Worm (Caenorhabditis elegans) whole organism, mixed stage, embryonic: ENCODE data around the gene grsp-2.

Source experiments
- M03D4.4 ChIP-seq: sonication (generic microtip); optimal IDR thresholded peaks from 2 replicates; lab custom pipeline; 2017; ENCODE audit warnings: mild to moderate bottlenecking, missing genetic modification characterization, missing compliant biosample characterization
- bed-3 ChIP-seq: fragments of 200-800 bp; sonication (Bioruptor generic); optimal IDR thresholded peaks from 3 replicates; lab custom pipeline; 2018; ENCODE audit warnings: mild to moderate bottlenecking, missing genetic modification characterization, moderate library complexity, missing compliant biosample characterization
- blmp-1 ChIP-seq: fragments of 150-350 bp; optimal IDR thresholded peaks from 2 replicates; lab custom pipeline; 2014; ENCODE audit warnings: missing biosample characterization, missing genetic modification characterization
- ceh-39 ChIP-seq: fragments of 150-350 bp; optimal IDR thresholded peaks from 2 replicates; lab custom pipeline; 2014; ENCODE audit warnings: missing biosample characterization, missing genetic modification characterization
- ceh-43 ChIP-seq: fragments of 200-800 bp; sonication (Bioruptor generic); optimal IDR thresholded peaks from 2 replicates; lab custom pipeline; 2018; ENCODE audit warnings: mild to moderate bottlenecking, missing genetic modification characterization, moderate library complexity, missing compliant biosample characterization
- ceh-83 ChIP-seq: fragments of 200-800 bp; sonication (Bioruptor generic); optimal IDR thresholded peaks from 2 replicates; lab custom pipeline; 2018; ENCODE audit warnings: mild to moderate bottlenecking, missing genetic modification characterization, missing compliant biosample characterization
- ces-1 ChIP-seq: fragments of 150-350 bp; optimal IDR thresholded peaks from 2 replicates; lab custom pipeline; 2014; ENCODE audit warnings: missing biosample characterization, missing genetic modification reagents, missing genetic modification characterization
- drap-1 ChIP-seq: fragments of 200-800 bp; sonication (Bioruptor generic); optimal IDR thresholded peaks from 3 replicates; lab custom pipeline; 2018; ENCODE audit warnings: mild to moderate bottlenecking, missing genetic modification characterization, missing compliant biosample characterization
- elt-1 ChIP-seq: sonication (generic microtip); optimal IDR thresholded peaks from 2 replicates; lab custom pipeline; 2017; ENCODE audit warnings: missing genetic modification characterization, mild to moderate bottlenecking, missing compliant biosample characterization, antibody characterized with exemption, moderate library complexity, borderline replicate concordance; ENCODE audit not compliant: insufficient read depth
- elt-3 ChIP-seq: fragments of 150-350 bp; optimal IDR thresholded peaks from 2 replicates; lab custom pipeline; 2014; ENCODE audit warnings: missing biosample characterization, missing genetic modification characterization
- flh-1 ChIP-seq: fragments of 200-800 bp; sonication (Bioruptor generic); optimal IDR thresholded peaks from 2 replicates; lab custom pipeline; 2018; ENCODE audit warnings: mild to moderate bottlenecking, missing genetic modification characterization, moderate library complexity, missing compliant biosample characterization
- ham-2 ChIP-seq: fragments of 200-800 bp; sonication (Bioruptor generic); optimal IDR thresholded peaks from 2 replicates; lab custom pipeline; 2018; ENCODE audit warnings: mild to moderate bottlenecking, missing genetic modification characterization, missing compliant biosample characterization
- hlh-1 ChIP-seq: fragments of 150-350 bp; optimal IDR thresholded peaks from 2 replicates; lab custom pipeline; 2014; ENCODE audit warnings: missing biosample characterization, missing genetic modification reagents, missing genetic modification characterization
- lin-13 ChIP-seq: fragments of 150-350 bp; optimal IDR thresholded peaks from 2 replicates; lab custom pipeline; 2014; ENCODE audit warnings: missing biosample characterization, missing genetic modification characterization
- lin-32 ChIP-seq: fragments of 200-800 bp; sonication (Bioruptor generic); optimal IDR thresholded peaks from 2 replicates; lab custom pipeline; 2018; ENCODE audit warnings: mild to moderate bottlenecking, missing genetic modification characterization, missing compliant biosample characterization
- lsy-2 ChIP-seq: fragments of 150-350 bp; optimal IDR thresholded peaks from 2 replicates; lab custom pipeline; 2014; ENCODE audit warnings: missing biosample characterization, missing genetic modification characterization
- mab-5 ChIP-seq: fragments of 150-350 bp; optimal IDR thresholded peaks from 2 replicates; lab custom pipeline; 2014; ENCODE audit warnings: missing biosample characterization, missing genetic modification characterization
- mep-1 ChIP-seq: fragments of 150-350 bp; optimal IDR thresholded peaks from 2 replicates; lab custom pipeline; 2017; ENCODE audit warnings: missing biosample characterization, missing genetic modification reagents, missing genetic modification characterization, inconsistent platforms
- nhr-12 ChIP-seq: fragments of 150-350 bp; optimal IDR thresholded peaks from 2 replicates; lab custom pipeline; 2014; ENCODE audit warnings: missing biosample characterization, missing genetic modification characterization
- nhr-2 ChIP-seq: fragments of 150-350 bp; optimal IDR thresholded peaks from 2 replicates; lab custom pipeline; 2014; ENCODE audit warnings: missing biosample characterization, missing genetic modification characterization
- nhr-237 ChIP-seq: fragments of 150-350 bp; optimal IDR thresholded peaks from 2 replicates; lab custom pipeline; 2014; ENCODE audit warnings: missing biosample characterization, missing genetic modification characterization
- nhr-76 ChIP-seq: sonication (generic microtip); optimal IDR thresholded peaks from 2 replicates; lab custom pipeline; 2017; ENCODE audit warnings: missing biosample characterization, missing genetic modification characterization
- pha-4 ChIP-seq: fragments of 150-350 bp; optimal IDR thresholded peaks from 2 replicates; lab custom pipeline; 2018; ENCODE audit warnings: missing biosample characterization, missing genetic modification reagents, missing genetic modification characterization
- sem-2 ChIP-seq: fragments of 200-800 bp; sonication (Bioruptor generic); optimal IDR thresholded peaks from 2 replicates; lab custom pipeline; 2018; ENCODE audit warnings: mild to moderate bottlenecking, missing genetic modification characterization, missing compliant biosample characterization
- snpc-4 ChIP-seq: fragments of 150-350 bp; optimal IDR thresholded peaks from 2 replicates; lab custom pipeline; 2014; ENCODE audit warnings: missing biosample characterization, missing genetic modification characterization
- sptf-1 ChIP-seq: sonication (generic microtip); optimal IDR thresholded peaks from 2 replicates; lab custom pipeline; 2017; ENCODE audit warnings: mild to moderate bottlenecking, missing genetic modification characterization, moderate library complexity, missing compliant biosample characterization
- tbx-8 ChIP-seq: fragments of 200-800 bp; sonication (Bioruptor generic); optimal IDR thresholded peaks from 2 replicates; lab custom pipeline; 2018; ENCODE audit warnings: mild to moderate bottlenecking, missing genetic modification characterization, moderate library complexity, missing compliant biosample characterization
- unc-120 ChIP-seq: sonication (generic microtip); optimal IDR thresholded peaks from 2 replicates; lab custom pipeline; 2017; ENCODE audit warnings: missing genetic modification characterization, missing compliant biosample characterization; ENCODE audit not compliant: poor library complexity, severe bottlenecking
- zip-8 ChIP-seq: fragments of 150-350 bp; optimal IDR thresholded peaks from 2 replicates; lab custom pipeline; 2014; ENCODE audit warnings: missing biosample characterization, missing genetic modification characterization
- ztf-11 ChIP-seq: fragments of 150-350 bp; optimal IDR thresholded peaks from 2 replicates; lab custom pipeline; 2014; ENCODE audit warnings: missing biosample characterization, missing genetic modification characterization

The grsp-2 gene

DNA sequence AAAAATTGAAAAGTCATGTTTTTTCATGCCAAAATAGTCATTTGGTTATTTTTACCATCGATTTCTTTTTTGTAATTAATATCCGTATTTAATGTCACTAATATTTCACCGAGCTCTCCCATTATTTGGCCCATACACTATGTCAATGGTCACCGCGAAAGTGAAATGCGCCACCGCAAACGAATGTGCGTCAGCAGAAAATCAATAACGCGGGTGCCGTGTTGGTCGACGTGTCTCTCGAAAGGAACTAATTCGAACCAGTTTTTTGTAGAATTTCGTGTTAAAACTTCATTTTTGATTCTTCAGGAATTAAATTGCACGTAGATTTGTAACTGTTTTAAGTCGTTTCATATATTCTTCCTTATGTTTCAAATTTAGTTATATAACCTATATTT lies 10.5 kb downstream of the grsp-2 start:
- TF ChIP-seq ham-2 (GFP tag; lab: Kevin White, UChicago) (no peak), unc-120 (tag; lab: Kevin White, UChicago) (peak; percentile 9)

DNA sequence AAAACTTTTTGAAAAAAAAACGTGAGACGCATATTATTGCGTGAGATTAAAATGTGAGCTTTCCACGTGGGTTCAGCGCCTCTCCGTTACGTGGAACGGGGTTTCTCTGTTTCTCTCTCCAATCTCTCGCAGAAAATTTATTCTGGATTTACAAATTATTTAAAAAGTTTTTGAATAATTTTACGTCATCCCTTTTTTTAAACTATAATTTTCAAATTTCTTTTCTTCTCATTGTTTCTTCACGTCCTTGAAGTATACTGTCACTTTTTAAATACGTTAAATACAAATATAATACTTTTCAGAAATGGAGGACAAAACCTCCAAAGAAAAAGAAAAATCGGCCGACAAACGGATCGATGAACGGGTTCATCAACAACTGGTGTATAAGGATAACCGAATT lies 11.4 kb downstream of the grsp-2 start, which contains the start of gene T28C6.7:
Gene T28C6.7 (plus strand): TSS at position 301 of the 400 bp plus-strand sequence.
- TF ChIP-seq lsy-2 (tag; lab: Kevin White, UChicago) (no peak), ceh-43 (GFP tag; lab: Kevin White, UChicago) (no peak), M03D4.4 (no peak), elt-1 (no peak), ces-1 (GFP tag; lab: Kevin White, UChicago) (no peak), mab-5 (tag; lab: Kevin White, UChicago) (no peak), ceh-83 (no peak), elt-3 (tag; lab: Kevin White, UChicago) (no peak), nhr-2 (tag; lab: Kevin White, UChicago) (no peak), ceh-39 (tag; lab: Kevin White, UChicago) (no peak), ztf-11 (tag; lab: Kevin White, UChicago) (no peak), snpc-4 (no peak), pha-4 (no peak), zip-8 (tag; lab: Kevin White, UChicago) (no peak), flh-1 (no peak), drap-1 (GFP tag; lab: Kevin White, UChicago) (no peak), lin-32 (GFP tag; lab: Kevin White, UChicago) (no peak)

DNA sequence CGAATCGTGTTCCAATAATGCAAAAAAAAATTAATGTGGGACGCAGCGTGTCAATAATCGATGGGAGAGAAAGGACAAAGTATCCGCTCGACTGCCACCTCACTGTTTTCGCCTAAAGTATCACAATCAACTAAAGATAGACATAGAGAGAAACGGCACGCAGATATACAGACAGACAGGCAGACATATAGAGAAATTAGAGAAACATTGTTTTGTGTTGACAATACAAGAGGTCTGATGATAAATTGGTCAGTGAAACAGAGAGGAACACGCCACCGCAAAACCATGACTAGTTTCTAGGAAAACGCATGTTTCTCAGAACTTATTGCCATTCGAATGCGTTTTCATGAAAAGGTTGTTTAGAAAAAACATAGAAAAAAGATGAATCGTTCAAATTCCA lies 14.5 kb downstream of the grsp-2 start, which contains the start of gene T28C6.8:
Gene T28C6.8 (minus strand): TSS at position 137 of the 400 bp plus-strand sequence.
- TF ChIP-seq flh-1 = no peak
- TF ChIP-seq lin-13 (tag; lab: Kevin White, UChicago) = no peak
- no peak for TF ChIP-seq hlh-1
- no peak for TF ChIP-seq unc-120 (tag; lab: Kevin White, UChicago)
- TF ChIP-seq sptf-1 = no peak
- no peak for TF ChIP-seq pha-4
- TF ChIP-seq, all 35 proteins: peak for 0

DNA sequence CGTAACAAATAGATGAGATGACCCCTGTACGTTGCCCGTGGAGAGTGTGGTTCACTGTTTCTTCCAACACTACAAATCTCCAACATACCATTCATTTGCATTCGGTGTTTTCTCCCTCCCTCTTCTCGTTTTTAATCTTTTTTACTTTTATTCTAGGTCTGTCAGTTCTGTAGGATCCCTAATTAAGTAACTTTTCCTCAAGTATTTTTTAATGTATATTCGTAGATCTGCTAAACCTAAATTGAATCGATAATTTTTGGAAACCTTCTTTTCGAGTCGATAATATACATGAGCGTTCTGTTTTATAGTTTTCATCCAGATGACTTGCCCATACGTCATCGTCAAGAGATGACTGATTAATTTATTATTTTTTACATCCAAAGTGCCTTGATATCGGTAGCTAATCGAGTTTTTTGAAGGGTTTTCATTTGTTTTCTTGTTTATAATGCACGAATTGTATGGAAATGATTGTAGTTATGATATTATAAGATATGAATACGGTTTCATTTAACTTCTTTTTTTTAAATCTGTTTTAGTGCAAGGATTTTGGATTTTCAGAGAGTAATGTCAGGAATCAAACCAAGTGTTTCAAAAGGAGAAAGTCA lies 24.1 kb downstream of the grsp-2 start, which contains the start of the genes T28C6.11 and T11B7.1:
Gene T28C6.11 (minus strand): TSS at position 101 of the 605 bp plus-strand sequence.
Gene T11B7.1 (plus strand): TSS at position 555 of the 605 bp plus-strand sequence.
- no peak for TF ChIP-seq ces-1 (GFP tag; lab: Kevin White, UChicago)
- TF ChIP-seq lin-32 (GFP tag; lab: Kevin White, UChicago) = no peak
- no peak for TF ChIP-seq lsy-2 (tag; lab: Kevin White, UChicago)
- no peak for TF ChIP-seq blmp-1 (tag; lab: Kevin White, UChicago)
- TF ChIP-seq ceh-83 = no peak
- TF ChIP-seq elt-3 (tag; lab: Kevin White, UChicago) = no peak
- TF ChIP-seq flh-1 = no peak
- no peak for TF ChIP-seq sem-2 (GFP tag; lab: Kevin White, UChicago)
- TF ChIP-seq nhr-76 (tag; lab: Kevin White, UChicago) = no peak
- no peak for TF ChIP-seq nhr-2 (tag; lab: Kevin White, UChicago)
- TF ChIP-seq sptf-1 = no peak
- no peak for TF ChIP-seq ham-2 (GFP tag; lab: Kevin White, UChicago)
- no peak for TF ChIP-seq pha-4
- no peak for TF ChIP-seq hlh-1
- TF ChIP-seq mep-1 (tag; lab: Kevin White, UChicago) = no peak
- TF ChIP-seq zip-8 (tag; lab: Kevin White, UChicago) = no peak

DNA sequence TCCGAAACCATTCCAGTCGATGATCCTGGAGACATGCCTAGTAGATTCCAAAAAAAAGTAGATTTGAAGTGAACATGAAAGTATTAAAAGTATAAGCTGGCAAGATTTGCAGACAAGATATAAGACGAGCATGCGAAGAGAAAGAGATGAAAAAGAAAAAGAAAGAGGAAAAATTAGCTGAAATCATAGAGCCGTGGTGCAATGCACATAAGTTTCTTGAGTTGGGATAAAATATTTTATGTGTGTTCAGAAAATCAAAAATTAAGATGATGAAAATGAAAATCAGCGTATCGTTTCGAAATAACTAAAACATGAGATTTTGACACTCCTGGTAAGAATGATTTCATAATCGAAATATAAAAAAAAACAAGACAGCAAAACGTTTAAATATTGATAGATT lies 28.3 kb downstream of the grsp-2 start, which contains the start of gene T11B7.2:
Gene T11B7.2 (minus strand): TSS at position 101 of the 400 bp plus-strand sequence.
- TF ChIP-seq flh-1 = no peak
- TF ChIP-seq blmp-1 (tag; lab: Kevin White, UChicago) = no peak
- no peak for TF ChIP-seq unc-120 (tag; lab: Kevin White, UChicago)
- TF ChIP-seq sptf-1 = no peak
- TF ChIP-seq ztf-11 (tag; lab: Kevin White, UChicago) = no peak
- no peak for TF ChIP-seq ces-1 (GFP tag; lab: Kevin White, UChicago)
- TF ChIP-seq hlh-1 = no peak
- TF ChIP-seq M03D4.4 = no peak
- no peak for TF ChIP-seq snpc-4
- no peak for TF ChIP-seq nhr-12
- TF ChIP-seq nhr-237 (tag; lab: Kevin White, UChicago) = no peak
- no peak for TF ChIP-seq bed-3
- TF ChIP-seq tbx-8 (GFP tag; lab: Kevin White, UChicago) = no peak
